Worm (Caenorhabditis elegans) whole organism, L3 larva: Measurements from ENCODE around the gene hlh-25.
"Not testable (repeated sequence)": the region's sequence is repeated elsewhere in the genome, so short reads cannot be mapped to it uniquely, and the experiment has no call there.

Source experiments
- ceh-28 ChIP-seq: fragments of 150-350 bp; optimal IDR thresholded peaks from 2 replicates; lab custom pipeline; 2014; ENCODE audit warnings: missing biosample characterization, missing genetic modification reagents, missing genetic modification characterization
- lin-15B ChIP-seq: fragments of 150-350 bp; optimal IDR thresholded peaks from 2 replicates; lab custom pipeline; 2014; ENCODE audit warnings: missing biosample characterization, missing genetic modification characterization
- ztf-4 ChIP-seq: fragments of 150-350 bp; optimal IDR thresholded peaks from 2 replicates; lab custom pipeline; 2014; ENCODE audit warnings: missing biosample characterization, missing genetic modification characterization

DNA sequence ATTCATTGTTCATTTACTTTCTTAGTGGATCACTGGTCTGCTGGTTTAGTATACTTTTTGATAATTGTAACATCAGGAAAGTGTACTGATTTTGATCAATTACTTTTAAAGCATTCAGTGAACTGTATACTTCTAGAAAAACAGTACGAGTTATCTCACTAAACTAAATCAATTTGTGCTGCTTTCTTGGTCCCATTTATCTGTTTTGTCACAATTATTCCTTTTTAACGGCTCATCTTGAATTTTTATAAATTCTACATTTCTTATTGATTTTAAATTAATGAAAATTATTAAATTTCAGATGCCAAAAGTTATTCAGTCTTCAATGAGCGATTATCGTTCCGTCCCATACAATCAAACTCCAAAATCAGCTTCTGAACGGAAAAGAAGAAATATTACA is at the start of gene hlh-25:
- not testable (repeated sequence) for TF ChIP-seq ceh-28, lin-15B, ztf-4 (tag; lab: Kevin White, UChicago)
